Fruit fly (Drosophila melanogaster) whole organism, embryonic: Measurements from ENCODE around the gene sob.

Experiments used
- CG13123 ChIP-seq: fragments of 200-800 bp; sonication (Bioruptor generic); optimal IDR thresholded peaks from 2 replicates; lab custom pipeline; 2016; ENCODE audit warnings: missing biosample characterization, missing genetic modification characterization
- CG3065 ChIP-seq: fragments of 200-800 bp; sonication (Bioruptor generic); optimal IDR thresholded peaks from 2 replicates; lab custom pipeline; 2016; ENCODE audit warnings: missing biosample characterization, missing genetic modification characterization
- CG4854 ChIP-seq: fragments of 200-800 bp; sonication (Bioruptor generic); optimal IDR thresholded peaks from 2 replicates; lab custom pipeline; 2016; ENCODE audit warnings: missing biosample characterization, missing genetic modification characterization, inconsistent platforms
- Deaf1 ChIP-seq: fragments of 200-800 bp; optimal IDR thresholded peaks from 3 replicates; lab custom pipeline; 2019; ENCODE audit warnings: missing biosample characterization, mild to moderate bottlenecking, missing genetic modification characterization, moderate library complexity
- Drgx ChIP-seq: fragments of 200-800 bp; sonication (Bioruptor generic); IDR thresholded peaks from 2 replicates; pipeline ENCODE4 v1.3.6; 2022; ENCODE audit warnings: missing biosample characterization, missing genetic modification characterization
- Ets65A ChIP-seq: fragments of 200-800 bp; sonication (Bioruptor generic); peaks from one replicate; lab custom pipeline; 2016; ENCODE audit warnings: missing biosample characterization, missing genetic modification characterization
- HmgD ChIP-seq: fragments of 200-800 bp; sonication (Bioruptor generic); optimal IDR thresholded peaks from 3 replicates; lab custom pipeline; 2016; ENCODE audit warnings: missing biosample characterization, missing genetic modification characterization
- Neu2 ChIP-seq: fragments of 200-800 bp; sonication (Bioruptor generic); optimal IDR thresholded peaks from 3 replicates; lab custom pipeline; 2016; ENCODE audit warnings: missing biosample characterization, missing genetic modification characterization, borderline replicate concordance
- Spps ChIP-seq: fragments of 200-800 bp; sonication (Bioruptor generic); optimal IDR thresholded peaks from 2 replicates; lab custom pipeline; 2018; ENCODE audit warnings: missing biosample characterization, mild to moderate bottlenecking, missing genetic modification characterization
- bcd ChIP-seq: fragments of 200-800 bp; sonication (Bioruptor generic); optimal IDR thresholded peaks from 2 replicates; lab custom pipeline; 2017; ENCODE audit warnings: missing biosample characterization, mild to moderate bottlenecking, missing genetic modification characterization
- dm ChIP-seq: fragments of 200-800 bp; sonication (Bioruptor generic); optimal IDR thresholded peaks from 3 replicates; lab custom pipeline; 2016; ENCODE audit warnings: missing biosample characterization, missing genetic modification characterization
- fd96Cb ChIP-seq: fragments of 200-800 bp; sonication (Bioruptor generic); optimal IDR thresholded peaks from 2 replicates; lab custom pipeline; 2018; ENCODE audit warnings: missing biosample characterization, mild to moderate bottlenecking, missing genetic modification characterization, moderate library complexity
- kay ChIP-seq: fragments of 200-800 bp; sonication (Bioruptor generic); optimal IDR thresholded peaks from 2 replicates; lab custom pipeline; 2016; ENCODE audit warnings: missing biosample characterization, missing genetic modification characterization

DNA sequence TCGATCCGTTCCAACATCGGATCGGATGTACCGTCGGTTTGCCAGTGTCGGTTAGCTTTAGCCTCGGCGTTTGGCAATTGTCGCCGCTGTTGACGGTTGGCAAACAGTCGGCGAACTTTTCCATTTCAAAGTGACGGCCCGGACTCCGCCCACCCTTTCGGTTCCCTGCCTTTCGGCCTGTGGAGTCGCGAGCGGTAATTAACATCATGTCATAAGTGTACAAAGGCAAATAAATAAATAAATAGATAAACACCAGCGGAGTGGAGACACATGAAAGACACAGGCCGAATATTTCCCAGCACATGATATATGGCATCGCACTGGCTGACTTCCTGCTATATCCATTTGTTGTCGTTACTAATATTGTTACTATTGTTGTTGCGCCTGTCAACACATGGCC is 28.2 kb upstream of the sob start:
- TF ChIP-seq Neu2 (GFP tag; lab: Kevin White, UChicago) (no peak), CG13123 (no peak), kay (no peak), bcd (GFP tag; lab: Kevin White, UChicago) (no peak), CG4854 (no peak), CG3065 (no peak), HmgD (no peak), Deaf1 (tag; lab: Kevin White, UChicago) (no peak), Ets65A (GFP tag; lab: Kevin White, UChicago) (no peak), Spps (tag; lab: Kevin White, UChicago) (no peak), Drgx (GFP tag; lab: Robert Waterston, UW) (no peak), dm (no peak), fd96Cb (tag; lab: Kevin White, UChicago) (no peak)
